Worm (Caenorhabditis elegans) whole organism, L3 larva: ENCODE measurements around the gene Y57G11C.42.

Source experiments
- ceh-82 ChIP-seq: fragments of 150-350 bp; optimal IDR thresholded peaks from 2 replicates; lab custom pipeline; 2014; ENCODE audit warnings: missing biosample characterization, missing genetic modification characterization
- elt-1 ChIP-seq: fragments of 150-350 bp; optimal IDR thresholded peaks from 2 replicates; lab custom pipeline; 2014; ENCODE audit warnings: missing biosample characterization, missing genetic modification characterization
- elt-3 ChIP-seq, 3 experiments: fragments of 150-350 bp in 1 of 3; sonication (generic microtip) in 2 of 3; optimal IDR thresholded peaks; 2 replicates in 2 of 3; 4 replicates in 1 of 3; lab custom pipeline; 2014 to 2017; ENCODE audit warnings: missing biosample characterization in 3 of 3, missing genetic modification characterization in 3 of 3
- fkh-10 ChIP-seq: sonication (generic microtip); optimal IDR thresholded peaks from 2 replicates; lab custom pipeline; 2017; ENCODE audit warnings: missing biosample characterization, missing genetic modification reagents, missing genetic modification characterization
- nhr-43 ChIP-seq: sonication (generic microtip); optimal IDR thresholded peaks from 2 replicates; lab custom pipeline; 2016; ENCODE audit warnings: mild to moderate bottlenecking, missing genetic modification characterization, missing compliant biosample characterization; ENCODE audit not compliant: poor library complexity, severe bottlenecking
- skn-1 ChIP-seq: fragments of 150-350 bp; optimal IDR thresholded peaks from 2 replicates; lab custom pipeline; 2014; ENCODE audit warnings: missing biosample characterization, missing genetic modification characterization
- unc-39 ChIP-seq: sonication (generic microtip); optimal IDR thresholded peaks from 4 replicates; lab custom pipeline; 2017; ENCODE audit warnings: missing biosample characterization, missing genetic modification characterization
- unc-62 ChIP-seq: fragments of 150-350 bp; sonication (generic microtip); optimal IDR thresholded peaks from 4 replicates; lab custom pipeline; 2014; ENCODE audit warnings: missing biosample characterization, missing genetic modification reagents, missing genetic modification characterization

- TF ChIP-seq nhr-43 (peak; percentile 86), fkh-10 (peak; percentile 45), elt-1 (tag; lab: Kevin White, UChicago) (peak; percentile 68), elt-3 (tag; optimal IDR thresholded peaks at IDR 0.05; lab: Kevin White, UChicago) (no peak), unc-62 (GFP tag; lab: Kevin White, UChicago) (peak; percentile 62), ceh-82 (tag; lab: Kevin White, UChicago) (peak; percentile 84), skn-1 (tag; lab: Kevin White, UChicago) (peak; percentile 93), unc-39 (tag; lab: Kevin White, UChicago) (no peak)
Observed at ce11 chrIV:14767693-14768251, 39.4 kb downstream of the Y57G11C.42 start, which contains the start of the genes mrps-7 and Y57G11C.3.
